Fruit fly (Drosophila melanogaster): ENCODE results near the gene CG11693.

CG11693 gene

dm6 chr3R:8313038-8313437 is 2.5 kb upstream of the CG11693 start, which contains the start of gene CG7483 (continued):
- TF ChIP-seq gt (GFP tag; IDR thresholded peaks at IDR 0.05), result no peak
- no peak for TF ChIP-seq CG15073 (GFP tag; optimal IDR thresholded peaks at IDR 0.05)
- TF ChIP-seq chn (GFP tag; optimal IDR thresholded peaks at IDR 0.05), result no peak
- peak; percentile 48 for TF ChIP-seq CG10267 (tag; optimal IDR thresholded peaks at IDR 0.05)
- no peak for TF ChIP-seq ash1 (GFP tag; optimal IDR thresholded peaks at IDR 0.05)
- peak; percentile 90 for TF ChIP-seq ato (GFP tag; IDR thresholded peaks at IDR 0.05; ENCODE audit: partially characterized antibody)
- TF ChIP-seq GATAe (GFP tag; conservative IDR thresholded peaks at IDR 0.05), result no peak
- no peak for TF ChIP-seq cato (GFP tag; optimal IDR thresholded peaks at IDR 0.05; ENCODE audit: borderline replicate concordance)
- TF ChIP-seq CG10321 (GFP tag; IDR thresholded peaks at IDR 0.05), result no peak
- TF ChIP-seq Lhr (GFP tag; optimal IDR thresholded peaks at IDR 0.05), result peak; percentile 21
- no peak for TF ChIP-seq CG8388 (GFP tag; optimal IDR thresholded peaks at IDR 0.05)
- no peak for TF ChIP-seq Abd-B (GFP tag; optimal IDR thresholded peaks at IDR 0.05)
- no peak for TF ChIP-seq da (GFP tag; optimal IDR thresholded peaks at IDR 0.05)
- TF ChIP-seq HmgZ (tag; optimal IDR thresholded peaks at IDR 0.05), result no peak
- TF ChIP-seq CG10979 (tag; optimal IDR thresholded peaks at IDR 0.05), result no peak
- TF ChIP-seq CG1602 (GFP tag; optimal IDR thresholded peaks at IDR 0.05), result no peak
- TF ChIP-seq CG12299 (tag; optimal IDR thresholded peaks at IDR 0.05), result no peak
- TF ChIP-seq CG2712 (tag; optimal IDR thresholded peaks at IDR 0.05), result peak; percentile 22
- no peak for TF ChIP-seq kay (GFP tag; optimal IDR thresholded peaks at IDR 0.05)
- no peak for TF ChIP-seq so (GFP tag; IDR thresholded peaks at IDR 0.05)
- no peak for TF ChIP-seq CG3163 (GFP tag; optimal IDR thresholded peaks at IDR 0.05)
- no peak for TF ChIP-seq ac (GFP tag; optimal IDR thresholded peaks at IDR 0.05)
- peak; percentile 46 for TF ChIP-seq CG15601 (tag; optimal IDR thresholded peaks at IDR 0.05)
- no peak for TF ChIP-seq NfI (GFP tag; optimal IDR thresholded peaks at IDR 0.05)
- no peak for TF ChIP-seq aop (GFP tag; IDR thresholded peaks at IDR 0.05)
- peak; percentile 79 for TF ChIP-seq nerfin-2 (GFP tag; IDR thresholded peaks at IDR 0.05; ENCODE audit: partially characterized antibody)
- no peak for TF ChIP-seq CG14014 (GFP tag; IDR thresholded peaks at IDR 0.05)
- TF ChIP-seq Nf-YB (GFP tag; optimal IDR thresholded peaks at IDR 0.05), result no peak
- peak; percentile 55 for TF ChIP-seq CG14710 (tag; optimal IDR thresholded peaks at IDR 0.05)
- no peak for TF ChIP-seq CG8944 (GFP tag; optimal IDR thresholded peaks at IDR 0.05)
- no peak for TF ChIP-seq CG4404 (GFP tag; IDR thresholded peaks at IDR 0.05)
- peak; percentile 0 for TF ChIP-seq grau (tag; optimal IDR thresholded peaks at IDR 0.05)
- no peak for TF ChIP-seq HHEX (GFP tag; optimal IDR thresholded peaks at IDR 0.05)
- TF ChIP-seq Sry-δ (GFP tag; optimal IDR thresholded peaks at IDR 0.05), result peak; percentile 87
- TF ChIP-seq rib (GFP tag; IDR thresholded peaks at IDR 0.05), result no peak
- no peak for TF ChIP-seq Pdp1 (GFP tag; optimal IDR thresholded peaks at IDR 0.05)
- TF ChIP-seq yki (optimal IDR thresholded peaks at IDR 0.05), result no peak
- no peak for TF ChIP-seq CG6765 (GFP tag; optimal IDR thresholded peaks at IDR 0.05)
- TF ChIP-seq CG6813 (GFP tag; optimal IDR thresholded peaks at IDR 0.05), result no peak
- TF ChIP-seq CG6272 (GFP tag; IDR thresholded peaks at IDR 0.05), result no peak
- no peak for TF ChIP-seq row (GFP tag; IDR thresholded peaks at IDR 0.05)
- TF ChIP-seq YL-1 (GFP tag; optimal IDR thresholded peaks at IDR 0.05), result peak; percentile 75
- no peak for TF ChIP-seq CG14965 (GFP tag; optimal IDR thresholded peaks at IDR 0.05; ENCODE audit: borderline replicate concordance)
- peak; percentile 34 for TF ChIP-seq Nf-YC (tag; optimal IDR thresholded peaks at IDR 0.05)
- TF ChIP-seq jing (GFP tag; optimal IDR thresholded peaks at IDR 0.05), result no peak
- no peak for TF ChIP-seq slou (GFP tag; optimal IDR thresholded peaks at IDR 0.05)
- TF ChIP-seq esg (GFP tag; conservative IDR thresholded peaks at IDR 0.05), result no peak
- TF ChIP-seq Dad (GFP tag; optimal IDR thresholded peaks at IDR 0.05), result no peak
- peak; percentile 74; the same call in 2 of the 3 replicates for TF ChIP-seq CG14860 (GFP tag; IDR thresholded peaks at IDR 0.05; ENCODE audit: partially characterized antibody)
- TF ChIP-seq crp (GFP tag; optimal IDR thresholded peaks at IDR 0.05), result no peak
- no peak for TF ChIP-seq Elba2 (GFP tag; optimal IDR thresholded peaks at IDR 0.05)

All from whole organism, embryonic.